Fruit fly (Drosophila melanogaster) whole organism, pupa: ENCODE results near the gene fiz.

Source experiments
- CG10348 ChIP-seq: fragments of 200-800 bp; sonication (Bioruptor generic); IDR thresholded peaks from 2 replicates; pipeline ENCODE4 v1.3.6; 2022; ENCODE audit warnings: missing biosample characterization, missing genetic modification characterization
- CG12605 ChIP-seq: fragments of 200-800 bp; sonication (Bioruptor generic); IDR thresholded peaks from 2 replicates; pipeline ENCODE4 v1.3.6; 2022; ENCODE audit warnings: missing biosample characterization, missing genetic modification characterization
- CG13204 ChIP-seq: fragments of 200-800 bp; sonication (Bioruptor generic); optimal IDR thresholded peaks from 2 replicates; lab custom pipeline; 2018; ENCODE audit warnings: missing biosample characterization, mild to moderate bottlenecking, missing genetic modification characterization, moderate library complexity
- CG14655 ChIP-seq: fragments of 200-800 bp; sonication (Bioruptor generic); optimal IDR thresholded peaks from 3 replicates; lab custom pipeline; 2017; ENCODE audit warnings: mild to moderate bottlenecking, missing biosample characterization, missing genetic modification reagents, missing genetic modification characterization
- CG15710 ChIP-seq: fragments of 200-800 bp; sonication (Bioruptor generic); optimal IDR thresholded peaks from 2 replicates; lab custom pipeline; 2018; ENCODE audit warnings: missing biosample characterization, mild to moderate bottlenecking, missing genetic modification characterization, moderate library complexity
- CG17806 ChIP-seq: fragments of 200-800 bp; sonication (Bioruptor generic); optimal IDR thresholded peaks from 2 replicates; lab custom pipeline; 2018; ENCODE audit warnings: missing biosample characterization, mild to moderate bottlenecking, missing genetic modification characterization, moderate library complexity
- CG32121 ChIP-seq: fragments of 200-800 bp; sonication (Bioruptor generic); IDR thresholded peaks from 2 replicates; pipeline ENCODE4 v1.3.6; 2022; ENCODE audit warnings: missing biosample characterization, missing genetic modification characterization
- CG34367 ChIP-seq: fragments of 200-800 bp; sonication (Bioruptor generic); optimal IDR thresholded peaks from 2 replicates; lab custom pipeline; 2018; ENCODE audit warnings: missing biosample characterization, mild to moderate bottlenecking, missing genetic modification characterization
- CG4496 ChIP-seq: fragments of 200-800 bp; sonication (Bioruptor generic); IDR thresholded peaks from 3 replicates; pipeline ENCODE4 v1.3.6; 2022; ENCODE audit warnings: missing biosample characterization, missing genetic modification characterization
- CG8159 ChIP-seq: fragments of 200-800 bp; sonication (Bioruptor generic); optimal IDR thresholded peaks from 3 replicates; lab custom pipeline; 2018; ENCODE audit warnings: missing biosample characterization, mild to moderate bottlenecking, missing genetic modification characterization, moderate library complexity
- CG8301 ChIP-seq: fragments of 200-800 bp; sonication (Bioruptor generic); optimal IDR thresholded peaks from 2 replicates; lab custom pipeline; 2018; ENCODE audit warnings: missing biosample characterization, mild to moderate bottlenecking, missing genetic modification characterization
- CG9948 ChIP-seq: fragments of 200-800 bp; sonication (Bioruptor generic); optimal IDR thresholded peaks from 2 replicates; lab custom pipeline; 2018; ENCODE audit warnings: missing biosample characterization, mild to moderate bottlenecking, missing genetic modification characterization, moderate library complexity
- D1 ChIP-seq: fragments of 200-800 bp; sonication (Bioruptor generic); optimal IDR thresholded peaks from 2 replicates; lab custom pipeline; 2018; ENCODE audit warnings: missing biosample characterization, mild to moderate bottlenecking, missing genetic modification characterization, moderate library complexity
- EcR ChIP-seq: fragments of 200-800 bp; sonication (Bioruptor generic); optimal IDR thresholded peaks from 3 replicates; lab custom pipeline; 2019; ENCODE audit warnings: missing biosample characterization, missing genetic modification characterization, mild to moderate bottlenecking, moderate library complexity, missing genetic modification reagents
- Ets98B ChIP-seq: fragments of 200-800 bp; sonication (Bioruptor generic); IDR thresholded peaks from 2 replicates; pipeline ENCODE4 v1.3.6; 2022; ENCODE audit warnings: missing biosample characterization, missing genetic modification characterization
- Pif1A ChIP-seq: fragments of 200-800 bp; sonication (Bioruptor generic); optimal IDR thresholded peaks from 3 replicates; lab custom pipeline; 2016; ENCODE audit warnings: missing biosample characterization, missing genetic modification characterization
- Pif1B ChIP-seq: fragments of 200-800 bp; sonication (Bioruptor generic); optimal IDR thresholded peaks from 3 replicates; lab custom pipeline; 2016; ENCODE audit warnings: missing biosample characterization, missing genetic modification characterization
- Snoo ChIP-seq: fragments of 200-800 bp; sonication (Bioruptor generic); optimal IDR thresholded peaks from 3 replicates; lab custom pipeline; 2017; ENCODE audit warnings: missing biosample characterization, mild to moderate bottlenecking, missing genetic modification characterization, inconsistent platforms
- fd96Ca ChIP-seq: fragments of 200-800 bp; sonication (Bioruptor generic); IDR thresholded peaks from 3 replicates; pipeline ENCODE4 v1.3.6; 2022; ENCODE audit warnings: missing biosample characterization, missing genetic modification characterization
- gl ChIP-seq: fragments of 200-800 bp; sonication (Bioruptor generic); optimal IDR thresholded peaks from 2 replicates; lab custom pipeline; 2018; ENCODE audit warnings: missing biosample characterization, mild to moderate bottlenecking, missing genetic modification characterization
- rn ChIP-seq: fragments of 200-800 bp; sonication (Bioruptor generic); IDR thresholded peaks from 2 replicates; pipeline ENCODE4 v1.3.6; 2022; ENCODE audit warnings: missing biosample characterization, missing genetic modification characterization

The fiz gene

dm6 chrX:14909658-14910378 is at the start of gene fiz:
fiz (minus strand) TSS chrX:14909708.
- TF ChIP-seq CG8301 (tag; lab: Kevin White, UChicago), result no peak
- TF ChIP-seq CG4496 (GFP tag; lab: Robert Waterston, UW), result no peak
- TF ChIP-seq CG14655 (GFP tag; lab: Kevin White, UChicago), result no peak
- no peak for TF ChIP-seq Snoo (tag; lab: Kevin White, UChicago)
- no peak for TF ChIP-seq CG34367 (tag; lab: Kevin White, UChicago)
- no peak for TF ChIP-seq CG10348 (GFP tag; lab: Robert Waterston, UW)
- TF ChIP-seq rn (GFP tag; lab: Robert Waterston, UW), result no peak
- no peak for TF ChIP-seq CG17806 (tag; lab: Kevin White, UChicago)
- no peak for TF ChIP-seq EcR (GFP tag; lab: Kevin White, UChicago)
- TF ChIP-seq CG15710 (tag; lab: Kevin White, UChicago), result no peak
- no peak for TF ChIP-seq CG32121 (GFP tag; lab: Robert Waterston, UW)

dm6 chrX:14955050-14955783 is 45.7 kb upstream of the fiz start, which contains the start of the genes CG9030 and eag:
CG9030 (minus strand) TSS chrX:14955100.
eag (plus strand) TSS chrX:14955477.
- TF ChIP-seq Pif1B (GFP tag; lab: Kevin White, UChicago), result no peak
- TF ChIP-seq EcR (GFP tag; lab: Kevin White, UChicago), result no peak
- no peak for TF ChIP-seq Pif1A (GFP tag; lab: Kevin White, UChicago)
- TF ChIP-seq D1 (tag; lab: Kevin White, UChicago), result no peak
- TF ChIP-seq CG8301 (tag; lab: Kevin White, UChicago), result no peak
- no peak for TF ChIP-seq CG12605 (GFP tag; lab: Robert Waterston, UW)
- no peak for TF ChIP-seq CG34367 (tag; lab: Kevin White, UChicago)
- no peak for TF ChIP-seq CG32121 (GFP tag; lab: Robert Waterston, UW)
- no peak for TF ChIP-seq rn (GFP tag; lab: Robert Waterston, UW)
- no peak for TF ChIP-seq CG10348 (GFP tag; lab: Robert Waterston, UW)
- TF ChIP-seq CG4496 (GFP tag; lab: Robert Waterston, UW), result no peak
- no peak for TF ChIP-seq CG13204
- TF ChIP-seq gl, result no peak
- TF ChIP-seq CG14655 (GFP tag; lab: Kevin White, UChicago), result no peak
- no peak for TF ChIP-seq CG9948 (tag; lab: Kevin White, UChicago)
- TF ChIP-seq CG17806 (tag; lab: Kevin White, UChicago), result no peak
- TF ChIP-seq CG15710 (tag; lab: Kevin White, UChicago), result no peak
- TF ChIP-seq CG8159, result no peak
- TF ChIP-seq Ets98B (GFP tag; lab: Robert Waterston, UW), result no peak

dm6 chrX:14953896-14954295 is 44.4 kb upstream of the fiz start:
- TF ChIP-seq CG34367 (tag; lab: Kevin White, UChicago) (no peak), CG17806 (tag; lab: Kevin White, UChicago) (no peak), CG32121 (GFP tag; lab: Robert Waterston, UW) (no peak), EcR (GFP tag; lab: Kevin White, UChicago) (no peak), CG14655 (GFP tag; lab: Kevin White, UChicago) (no peak), rn (GFP tag; lab: Robert Waterston, UW) (no peak), Snoo (tag; lab: Kevin White, UChicago) (no peak), CG4496 (GFP tag; lab: Robert Waterston, UW) (no peak), gl (no peak), Ets98B (GFP tag; lab: Robert Waterston, UW) (no peak), CG10348 (GFP tag; lab: Robert Waterston, UW) (no peak), CG15710 (tag; lab: Kevin White, UChicago) (no peak), Pif1B (GFP tag; lab: Kevin White, UChicago) (no peak), CG13204 (no peak), Pif1A (GFP tag; lab: Kevin White, UChicago) (no peak), CG9948 (tag; lab: Kevin White, UChicago) (no peak), D1 (tag; lab: Kevin White, UChicago) (no peak), fd96Ca (GFP tag; lab: Robert Waterston, UW) (no peak), CG8301 (tag; lab: Kevin White, UChicago) (no peak)

- TF ChIP-seq Snoo (tag; lab: Kevin White, UChicago), result peak; percentile 76
- TF ChIP-seq CG4496 (GFP tag; lab: Robert Waterston, UW), result peak; percentile 84
- TF ChIP-seq CG12605 (GFP tag; lab: Robert Waterston, UW), result peak; percentile 91
- peak; percentile 85 for TF ChIP-seq fd96Ca (GFP tag; lab: Robert Waterston, UW)
- TF ChIP-seq CG8301 (tag; lab: Kevin White, UChicago), result peak; percentile 53
- peak; percentile 77 for TF ChIP-seq CG34367 (tag; lab: Kevin White, UChicago)
- peak; percentile 22; the same call in 1 of the 2 replicates for TF ChIP-seq rn (GFP tag; lab: Robert Waterston, UW)
- TF ChIP-seq CG8159, result no peak
- no peak for TF ChIP-seq D1 (tag; lab: Kevin White, UChicago)
- TF ChIP-seq CG14655 (GFP tag; lab: Kevin White, UChicago), result peak; percentile 46
- TF ChIP-seq CG9948 (tag; lab: Kevin White, UChicago), result peak; percentile 10
- TF ChIP-seq gl, result peak; percentile 98
- TF ChIP-seq Pif1A (GFP tag; lab: Kevin White, UChicago), result peak; percentile 92
- peak; percentile 77 for TF ChIP-seq EcR (GFP tag; lab: Kevin White, UChicago)
- TF ChIP-seq CG32121 (GFP tag; lab: Robert Waterston, UW), result peak; percentile 68; the same call in 1 of the 2 replicates
- TF ChIP-seq CG15710 (tag; lab: Kevin White, UChicago), result peak; percentile 46
- TF ChIP-seq CG10348 (GFP tag; lab: Robert Waterston, UW), result no peak
- peak; percentile 29 for TF ChIP-seq CG17806 (tag; lab: Kevin White, UChicago)
- peak; percentile 88 for TF ChIP-seq Ets98B (GFP tag; lab: Robert Waterston, UW)
- peak; percentile 90 for TF ChIP-seq Pif1B (GFP tag; lab: Kevin White, UChicago)
- TF ChIP-seq CG13204, result peak; percentile 96
These were observed 43.6 kb upstream of the fiz start, which contains the start of gene pdgy for dm6 chrX:14952845-14953720. pdgy (minus strand) TSS chrX:14953532.
